Fruit fly (Drosophila melanogaster): ENCODE data around the gene homer.

The homer gene

dm6 chr2L:6677453-6677852 is 45.7 kb downstream of the homer start, which contains the start of gene Nse1 (continued):
- TF ChIP-seq tup (GFP tag; optimal IDR thresholded peaks at IDR 0.05) (no peak), CG13287 (GFP tag; IDR thresholded peaks at IDR 0.05; ENCODE audit: partially characterized antibody) (peak; percentile 83), CG5953 (GFP tag; IDR thresholded peaks at IDR 0.05) (no peak), CG18262 (tag; optimal IDR thresholded peaks at IDR 0.05) (no peak), hkb (optimal IDR thresholded peaks at IDR 0.05) (no peak), hkb (GFP tag; IDR thresholded peaks at IDR 0.05) (no peak), pnt (GFP tag; optimal IDR thresholded peaks at IDR 0.05) (no peak), ab (GFP tag; optimal IDR thresholded peaks at IDR 0.05) (no peak), Dip3 (GFP tag; optimal IDR thresholded peaks at IDR 0.05) (no peak), peb (GFP tag; IDR thresholded peaks at IDR 0.05) (no peak), CG1233 (GFP tag; optimal IDR thresholded peaks at IDR 0.05) (no peak), CG10543 (GFP tag; optimal IDR thresholded peaks at IDR 0.05) (no peak), CG9932 (GFP tag; IDR thresholded peaks at IDR 0.05) (no peak), Fer1 (GFP tag; optimal IDR thresholded peaks at IDR 0.05) (no peak), scrt (GFP tag; optimal IDR thresholded peaks at IDR 0.05) (no peak), CG17385 (GFP tag; optimal IDR thresholded peaks at IDR 0.05) (no peak), schlank (tag; optimal IDR thresholded peaks at IDR 0.05) (no peak), Dad (GFP tag; optimal IDR thresholded peaks at IDR 0.05) (no peak), crc (GFP tag; optimal IDR thresholded peaks at IDR 0.05) (no peak), pita (GFP tag; optimal IDR thresholded peaks at IDR 0.05) (no peak), CG32772 (GFP tag; IDR thresholded peaks at IDR 0.05) (no peak), Kr (GFP tag; optimal IDR thresholded peaks at IDR 0.05) (no peak), slbo (GFP tag; IDR thresholded peaks at IDR 0.05) (no peak), Sox100B (GFP tag; optimal IDR thresholded peaks at IDR 0.05) (no peak), Max (GFP tag; optimal IDR thresholded peaks at IDR 0.05) (no peak), gcm2 (GFP tag; optimal IDR thresholded peaks at IDR 0.05) (no peak), CG14965 (GFP tag; optimal IDR thresholded peaks at IDR 0.05; ENCODE audit: borderline replicate concordance) (no peak), CG5245 (GFP tag; optimal IDR thresholded peaks at IDR 0.05) (no peak), dan (GFP tag; IDR thresholded peaks at IDR 0.05) (no peak), CG4328 (GFP tag; optimal IDR thresholded peaks at IDR 0.05) (no peak), CG8388 (GFP tag; optimal IDR thresholded peaks at IDR 0.05) (no peak), CG9609 (GFP tag; optimal IDR thresholded peaks at IDR 0.05) (no peak), Sin3A (optimal IDR thresholded peaks at IDR 0.05) (peak; percentile 32), CG13624 (GFP tag; optimal IDR thresholded peaks at IDR 0.05) (no peak), CG12155 (GFP tag; optimal IDR thresholded peaks at IDR 0.05) (no peak), nom (GFP tag; optimal IDR thresholded peaks at IDR 0.05) (no peak), CG17829 (tag; optimal IDR thresholded peaks at IDR 0.05) (peak; percentile 24), Doc3 (GFP tag; IDR thresholded peaks at IDR 0.05; ENCODE audit: partially characterized antibody) (peak; percentile 61), CG13296 (GFP tag; optimal IDR thresholded peaks at IDR 0.05) (no peak), usp (GFP tag; optimal IDR thresholded peaks at IDR 0.05) (no peak), phol (tag; optimal IDR thresholded peaks at IDR 0.05) (no peak), GATAe (GFP tag; conservative IDR thresholded peaks at IDR 0.05) (no peak), Trl (optimal IDR thresholded peaks at IDR 0.05) (no peak), Trl (GFP tag; optimal IDR thresholded peaks at IDR 0.05) (no peak), Atf6 (GFP tag; IDR thresholded peaks at IDR 0.05) (no peak), CG10431 (GFP tag; optimal IDR thresholded peaks at IDR 0.05) (no peak), CG17612 (GFP tag; IDR thresholded peaks at IDR 0.05) (no peak), jumu (GFP tag; optimal IDR thresholded peaks at IDR 0.05) (no peak), CG15269 (tag; optimal IDR thresholded peaks at IDR 0.05) (no peak), CG12236 (GFP tag; optimal IDR thresholded peaks at IDR 0.05) (no peak), hb (GFP tag; IDR thresholded peaks at IDR 0.05; ENCODE audit: partially characterized antibody) (no peak), CG17186 (GFP tag; optimal IDR thresholded peaks at IDR 0.05) (peak; percentile 48), knrl (GFP tag; IDR thresholded peaks at IDR 0.05; ENCODE audit: partially characterized antibody) (peak; percentile 74)
